Worm (Caenorhabditis elegans): ENCODE measurements around the gene vps-36.
A peak's percentile ranks its signal among the peaks of the same experiment; 100 is the strongest.

DNA sequence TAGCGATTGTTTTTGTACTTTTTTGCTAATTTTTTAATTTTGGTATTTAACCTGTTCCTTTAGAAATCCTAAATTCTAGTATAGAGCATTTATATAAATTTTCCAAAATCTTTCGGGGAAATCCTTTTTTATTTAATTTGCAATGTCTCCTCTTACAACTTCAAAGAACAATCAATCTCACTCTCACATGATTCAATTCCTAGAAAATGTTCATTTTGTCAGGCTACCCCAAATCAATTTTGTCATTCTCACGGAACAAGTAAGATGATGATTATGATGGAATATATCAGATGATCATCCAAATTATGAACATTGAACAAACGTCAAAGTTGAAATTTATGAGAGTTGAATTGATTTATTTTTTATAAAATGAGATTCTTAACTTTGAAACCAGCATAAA is 23.2 kb downstream of the vps-36 start:
- TF ChIP-seq nhr-12 (tag; optimal IDR thresholded peaks at IDR 0.05) (no peak), nfya-1 (tag; optimal IDR thresholded peaks at IDR 0.05; ENCODE audit: insufficient read depth) (no peak), ama-1 (optimal IDR thresholded peaks at IDR 0.05) (no peak), nhr-23 (tag; optimal IDR thresholded peaks at IDR 0.05) (peak; percentile 58), unc-62 (GFP tag; optimal IDR thresholded peaks at IDR 0.05) (no peak), lin-15B (tag; optimal IDR thresholded peaks at IDR 0.05) (no peak), sea-2 (GFP tag; optimal IDR thresholded peaks at IDR 0.05) (no peak), snpc-4 (tag; optimal IDR thresholded peaks at IDR 0.05) (no peak), ceh-28 (tag; optimal IDR thresholded peaks at IDR 0.05) (no peak), ztf-11 (tag; optimal IDR thresholded peaks at IDR 0.05) (no peak), ceh-16 (tag; optimal IDR thresholded peaks at IDR 0.05) (no peak), R02D3.7 (tag; optimal IDR thresholded peaks at IDR 0.05) (no peak), ZK546.5 (tag; optimal IDR thresholded peaks at IDR 0.05) (no peak)

All from whole organism, L3 larva.